Fruit fly (Drosophila melanogaster) whole organism, embryonic: Measurements from ENCODE around the gene CG10730.

ENCODE experiments used
- Asciz ChIP-seq: fragments of 200-800 bp; sonication (Bioruptor generic); optimal IDR thresholded peaks from 2 replicates; lab custom pipeline; 2017; ENCODE audit warnings: missing biosample characterization, mild to moderate bottlenecking, missing genetic modification characterization, missing genetic modification reagents
- Awh ChIP-seq: fragments of 200-800 bp; sonication (Bioruptor generic); IDR thresholded peaks from 2 replicates; pipeline ENCODE4, ENCODE4 v1.3.6; 2022; ENCODE audit warnings: missing biosample characterization, missing genetic modification characterization
- Bteb2 ChIP-seq: fragments of 200-800 bp; sonication (Bioruptor generic); optimal IDR thresholded peaks from 2 replicates; lab custom pipeline; 2016; ENCODE audit warnings: missing biosample characterization, missing genetic modification characterization
- CG10321 ChIP-seq: fragments of 200-800 bp; sonication (Bioruptor generic); IDR thresholded peaks from 2 replicates; pipeline ENCODE4 v1.3.6; 2022; ENCODE audit warnings: missing biosample characterization, missing genetic modification characterization
- CG11456 ChIP-seq: fragments of 200-800 bp; sonication (Bioruptor generic); IDR thresholded peaks from 3 replicates; pipeline ENCODE4 v1.3.6; 2022; ENCODE audit warnings: missing biosample characterization, missing genetic modification characterization
- CG11560 ChIP-seq: fragments of 200-800 bp; sonication (Bioruptor generic); IDR thresholded peaks from 3 replicates; pipeline ENCODE4 v1.3.6; 2022; ENCODE audit warnings: missing biosample characterization, missing genetic modification characterization
- CG14050 ChIP-seq: fragments of 200-800 bp; sonication (Bioruptor generic); IDR thresholded peaks from 3 replicates; pipeline ENCODE4 v1.3.6; 2022; ENCODE audit warnings: missing biosample characterization, missing genetic modification characterization
- CG14667 ChIP-seq: fragments of 200-800 bp; sonication (Bioruptor generic); IDR thresholded peaks from 2 replicates; pipeline ENCODE4 v1.3.6; 2022; ENCODE audit warnings: missing biosample characterization, missing genetic modification characterization
- CG17385 ChIP-seq: fragments of 200-800 bp; sonication (Bioruptor generic); optimal IDR thresholded peaks from 3 replicates; lab custom pipeline; 2018; ENCODE audit warnings: missing biosample characterization, mild to moderate bottlenecking, missing genetic modification characterization
- CG17568 ChIP-seq: fragments of 200-800 bp; sonication (Bioruptor generic); optimal IDR thresholded peaks from 2 replicates; lab custom pipeline; 2018; ENCODE audit warnings: missing biosample characterization, mild to moderate bottlenecking, missing genetic modification characterization, moderate library complexity
- CG2202 ChIP-seq: fragments of 200-800 bp; sonication (Bioruptor generic); optimal IDR thresholded peaks from 2 replicates; lab custom pipeline; 2018; ENCODE audit warnings: missing biosample characterization, mild to moderate bottlenecking, missing genetic modification characterization
- CG31224 ChIP-seq: fragments of 200-800 bp; sonication (Bioruptor generic); IDR thresholded peaks from 2 replicates; pipeline ENCODE4 v1.3.6; 2022; ENCODE audit warnings: missing biosample characterization, missing genetic modification characterization
- CG34376 ChIP-seq: fragments of 200-800 bp; sonication (Bioruptor generic); optimal IDR thresholded peaks from 2 replicates; lab custom pipeline; 2018; ENCODE audit warnings: missing biosample characterization, mild to moderate bottlenecking, missing genetic modification characterization
- CG42726 ChIP-seq: fragments of 200-800 bp; sonication (Bioruptor generic); IDR thresholded peaks from 2 replicates; pipeline ENCODE4 v1.3.6; 2022; ENCODE audit warnings: missing biosample characterization, missing genetic modification characterization; ENCODE audit not compliant: partially characterized antibody
- CG6175 ChIP-seq: fragments of 200-800 bp; sonication (Bioruptor generic); IDR thresholded peaks from 3 replicates; pipeline ENCODE4 v1.3.6; 2022; ENCODE audit warnings: missing biosample characterization, missing genetic modification characterization
- CG6254 ChIP-seq: fragments of 200-800 bp; sonication (Bioruptor generic); optimal IDR thresholded peaks from 3 replicates; lab custom pipeline; 2017; ENCODE audit warnings: mild to moderate bottlenecking, missing biosample characterization, missing genetic modification reagents, missing genetic modification characterization
- CG6765 ChIP-seq: fragments of 200-800 bp; sonication (Bioruptor generic); optimal IDR thresholded peaks from 3 replicates; lab custom pipeline; 2017; ENCODE audit warnings: missing biosample characterization, mild to moderate bottlenecking, missing genetic modification characterization
- CG6791 ChIP-seq: fragments of 200-800 bp; sonication (Bioruptor generic); IDR thresholded peaks from 3 replicates; pipeline ENCODE4 v1.3.6; 2022; ENCODE audit warnings: missing biosample characterization, missing genetic modification characterization; ENCODE audit not compliant: partially characterized antibody
- CG7963 ChIP-seq: fragments of 200-800 bp; sonication (Bioruptor generic); IDR thresholded peaks from 3 replicates; pipeline ENCODE4 v1.3.6; 2022; ENCODE audit warnings: missing biosample characterization, missing genetic modification characterization; ENCODE audit not compliant: partially characterized antibody
- CG9932 ChIP-seq: fragments of 200-800 bp; sonication (Bioruptor generic); IDR thresholded peaks from 2 replicates; pipeline ENCODE4 v1.3.6; 2022; ENCODE audit warnings: missing biosample characterization, missing genetic modification characterization
- CTCF ChIP-seq: fragments of 200-800 bp; sonication (Bioruptor generic); optimal IDR thresholded peaks from 2 replicates; lab custom pipeline; 2017; ENCODE audit warnings: missing biosample characterization, mild to moderate bottlenecking, missing genetic modification characterization, moderate library complexity
- Dip2 ChIP-seq: fragments of 200-800 bp; sonication (Bioruptor generic); IDR thresholded peaks from 2 replicates; pipeline ENCODE4 v1.3.6; 2022; ENCODE audit warnings: missing biosample characterization, missing genetic modification characterization
- Doc2 ChIP-seq: fragments of 200-800 bp; sonication (Bioruptor generic); IDR thresholded peaks from 2 replicates; pipeline ENCODE4 v1.3.6; 2022; ENCODE audit warnings: missing biosample characterization, missing genetic modification characterization
- Fer3 ChIP-seq: fragments of 200-800 bp; sonication (Bioruptor generic); optimal IDR thresholded peaks from 2 replicates; lab custom pipeline; 2018; ENCODE audit warnings: missing biosample characterization, mild to moderate bottlenecking, missing genetic modification characterization, moderate library complexity
- HLH3B ChIP-seq: fragments of 200-800 bp; sonication (Bioruptor generic); IDR thresholded peaks from 2 replicates; pipeline ENCODE4 v1.3.6; 2022; ENCODE audit warnings: missing biosample characterization, missing genetic modification characterization
- Hmr ChIP-seq: fragments of 200-800 bp; sonication (Bioruptor generic); optimal IDR thresholded peaks from 3 replicates; lab custom pipeline; 2017; ENCODE audit warnings: mild to moderate bottlenecking, missing biosample characterization, missing genetic modification reagents, missing genetic modification characterization
- Hr78 ChIP-seq, 2 experiments: fragments of 200-800 bp in 1 of 2; fragments of >200 bp in 1 of 2; sonication (Bioruptor generic) in 1 of 2; optimal IDR thresholded peaks; 2 replicates each; lab custom pipeline; 2017 to 2019; ENCODE audit warnings: missing biosample characterization in 2 of 2, missing genetic modification characterization in 2 of 2, mild to moderate bottlenecking in 1 of 2, moderate library complexity in 1 of 2
- Lhr ChIP-seq: fragments of 200-800 bp; sonication (Bioruptor generic); optimal IDR thresholded peaks from 3 replicates; lab custom pipeline; 2017; ENCODE audit warnings: mild to moderate bottlenecking, missing biosample characterization, missing genetic modification reagents, missing genetic modification characterization
- NfI ChIP-seq: fragments of 200-800 bp; sonication (Bioruptor generic); optimal IDR thresholded peaks from 3 replicates; lab custom pipeline; 2018; ENCODE audit warnings: missing biosample characterization, mild to moderate bottlenecking, missing genetic modification characterization, moderate library complexity
- Oli ChIP-seq: fragments of 200-800 bp; sonication (Bioruptor generic); optimal IDR thresholded peaks from 2 replicates; lab custom pipeline; 2018; ENCODE audit warnings: missing biosample characterization, mild to moderate bottlenecking, missing genetic modification characterization, moderate library complexity
- Rfx ChIP-seq: fragments of 200-800 bp; sonication (Bioruptor generic); IDR thresholded peaks from 2 replicates; pipeline ENCODE4 v1.3.6; 2022; ENCODE audit warnings: missing biosample characterization, missing genetic modification characterization
- ab ChIP-seq: fragments of 200-800 bp; sonication (Bioruptor generic); optimal IDR thresholded peaks from 2 replicates; lab custom pipeline; 2016; ENCODE audit warnings: missing biosample characterization, missing genetic modification characterization
- br ChIP-seq: fragments of >200 bp; optimal IDR thresholded peaks from 2 replicates; lab custom pipeline; 2017
- bsh ChIP-seq, 2 experiments: fragments of 200-800 bp; sonication (Bioruptor generic); optimal IDR thresholded peaks; 2 replicates each; lab custom pipeline; 2017 to 2018; ENCODE audit warnings: mild to moderate bottlenecking in 2 of 2, missing biosample characterization in 2 of 2, missing genetic modification characterization in 2 of 2, moderate library complexity in 1 of 2
- cad ChIP-seq: fragments of >200 bp; optimal IDR thresholded peaks from 2 replicates; lab custom pipeline; 2017; ENCODE audit warnings: missing biosample characterization, missing genetic modification characterization
- chinmo ChIP-seq: fragments of 200-800 bp; sonication (Bioruptor generic); IDR thresholded peaks from 4 replicates; pipeline ENCODE4 v1.3.6; 2022; ENCODE audit warnings: missing biosample characterization, missing genetic modification characterization; ENCODE audit not compliant: partially characterized antibody
- cwo ChIP-seq: fragments of 200-800 bp; sonication (Bioruptor generic); optimal IDR thresholded peaks from 3 replicates; lab custom pipeline; 2017; ENCODE audit warnings: missing biosample characterization, missing genetic modification characterization, mild to moderate bottlenecking, moderate library complexity, missing genetic modification reagents
- dimm ChIP-seq: fragments of 200-800 bp; sonication (Bioruptor generic); IDR thresholded peaks from 2 replicates; pipeline ENCODE4 v1.3.6; 2022; ENCODE audit warnings: missing biosample characterization, missing genetic modification characterization
- dmrt11E ChIP-seq: fragments of 200-800 bp; sonication (Bioruptor generic); optimal IDR thresholded peaks from 3 replicates; lab custom pipeline; 2018; ENCODE audit warnings: missing biosample characterization, mild to moderate bottlenecking, missing genetic modification characterization, moderate library complexity
- exex ChIP-seq: fragments of 200-800 bp; sonication (Bioruptor generic); optimal IDR thresholded peaks from 4 replicates; lab custom pipeline; 2018; ENCODE audit warnings: missing biosample characterization, mild to moderate bottlenecking, missing genetic modification characterization, moderate library complexity
- hb ChIP-seq: fragments of 200-800 bp; sonication (Bioruptor generic); IDR thresholded peaks from 3 replicates; pipeline ENCODE4 v1.3.6; 2022; ENCODE audit warnings: missing biosample characterization, missing genetic modification characterization; ENCODE audit not compliant: partially characterized antibody
- lab ChIP-seq: fragments of 200-800 bp; sonication (Bioruptor generic); optimal IDR thresholded peaks from 3 replicates; lab custom pipeline; 2017; ENCODE audit warnings: missing biosample characterization, missing genetic modification characterization, mild to moderate bottlenecking, moderate library complexity, missing genetic modification reagents
- mirr ChIP-seq: fragments of 200-800 bp; sonication (Bioruptor generic); optimal IDR thresholded peaks from 3 replicates; lab custom pipeline; 2018; ENCODE audit warnings: missing biosample characterization, mild to moderate bottlenecking, missing genetic modification characterization
- pita ChIP-seq: fragments of 200-800 bp; sonication (Bioruptor generic); optimal IDR thresholded peaks from 2 replicates; lab custom pipeline; 2017; ENCODE audit warnings: missing biosample characterization, mild to moderate bottlenecking, missing genetic modification characterization
- pros ChIP-seq: fragments of 200-800 bp; sonication (Bioruptor generic); optimal IDR thresholded peaks from 3 replicates; lab custom pipeline; 2019; ENCODE audit warnings: missing biosample characterization, mild to moderate bottlenecking, missing genetic modification characterization, moderate library complexity
- tll ChIP-seq, 2 experiments: fragments of 200-800 bp in 1 of 2; fragments of >200 bp in 1 of 2; sonication (Bioruptor generic) in 1 of 2; optimal IDR thresholded peaks; 2 replicates each; lab custom pipeline; 2017 to 2019; ENCODE audit warnings: missing biosample characterization in 2 of 2, missing genetic modification characterization in 2 of 2, mild to moderate bottlenecking in 1 of 2, moderate library complexity in 1 of 2
- vvl ChIP-seq: fragments of 200-800 bp; sonication (Bioruptor generic); IDR thresholded peaks from 2 replicates; pipeline ENCODE4 v1.3.6; 2022; ENCODE audit warnings: missing biosample characterization, missing genetic modification characterization
- zfh1 ChIP-seq: fragments of 200-800 bp; sonication (Bioruptor generic); IDR thresholded peaks from 3 replicates; pipeline ENCODE4 v1.3.6; 2022; ENCODE audit warnings: missing biosample characterization, missing genetic modification characterization

CG10730 gene

DNA sequence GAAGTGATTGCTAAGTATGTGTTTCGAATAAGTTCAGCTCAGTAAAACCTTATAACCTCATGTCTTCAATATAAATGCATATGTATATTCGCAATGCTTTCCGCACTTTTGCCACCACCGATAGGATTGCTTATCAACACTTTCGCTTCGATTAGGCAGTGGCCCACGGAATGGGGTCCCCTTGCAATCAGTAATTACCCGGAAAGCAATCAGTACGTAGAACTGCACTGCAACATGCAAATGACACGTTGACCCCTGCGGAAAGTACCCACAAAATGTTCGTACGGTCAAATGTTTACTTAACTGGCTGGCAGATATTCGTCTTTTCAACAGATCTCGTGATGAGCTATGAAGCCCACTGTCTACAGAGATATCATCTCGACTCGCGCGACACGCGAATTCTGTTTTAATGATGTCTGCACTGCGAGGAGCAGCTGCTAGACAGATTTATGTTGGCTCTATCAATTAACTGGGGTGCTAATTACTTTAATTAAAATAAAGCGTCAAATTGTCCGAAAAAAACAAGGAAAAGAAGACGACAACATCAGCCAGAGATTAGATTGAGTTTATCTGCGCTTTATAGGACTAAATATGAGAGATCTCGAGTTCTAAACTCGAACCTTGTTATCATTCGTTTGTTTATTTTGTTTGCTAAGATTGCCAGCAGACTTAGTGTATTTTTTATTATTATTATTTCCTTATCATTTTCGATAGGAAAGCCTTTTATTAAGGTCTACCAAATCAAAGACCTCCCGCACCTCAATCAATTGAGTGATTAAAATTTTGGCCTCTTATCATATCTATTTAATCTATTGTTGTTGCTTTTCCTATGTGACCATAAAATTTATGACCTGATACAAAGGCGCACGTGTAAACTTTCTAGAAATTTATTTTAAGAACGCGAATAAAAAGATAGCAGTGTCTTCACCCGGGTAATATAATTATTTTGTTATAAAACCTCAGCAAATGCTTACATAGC is 5.7 kb upstream of the CG10730 start (continued):
- TF ChIP-seq lab (GFP tag; lab: Kevin White, UChicago), result peak; percentile 42
- no peak for TF ChIP-seq Rfx (GFP tag; lab: Robert Waterston, UW)
- no peak for TF ChIP-seq CTCF (GFP tag; lab: Kevin White, UChicago)
- TF ChIP-seq NfI (GFP tag; lab: Kevin White, UChicago), result no peak
- TF ChIP-seq CG6765 (GFP tag; lab: Kevin White, UChicago), result peak; percentile 28
- no peak for TF ChIP-seq CG9932
- no peak for TF ChIP-seq Doc2 (GFP tag; lab: Robert Waterston, UW)
- no peak for TF ChIP-seq dmrt11E (tag; lab: Kevin White, UChicago)
- TF ChIP-seq Dip2, result no peak
- TF ChIP-seq br, result no peak
- no peak for TF ChIP-seq CG17568 (GFP tag; lab: Kevin White, UChicago)
- TF ChIP-seq CG14050 (GFP tag; lab: Robert Waterston, UW), result no peak
- no peak for TF ChIP-seq hb (GFP tag; lab: Robert Waterston, UW)
- peak; percentile 94 for TF ChIP-seq exex (tag; lab: Kevin White, UChicago)
- TF ChIP-seq Fer3 (tag; lab: Kevin White, UChicago), result no peak
- TF ChIP-seq CG6791 (GFP tag; lab: Robert Waterston, UW), result no peak
- no peak for TF ChIP-seq chinmo
- peak in 1 of 2 experiments; percentile 26 for TF ChIP-seq Hr78 (GFP tag; optimal IDR thresholded peaks at IDR 0.05; lab: Kevin White, UChicago)
- TF ChIP-seq Bteb2 (GFP tag; lab: Kevin White, UChicago), result no peak
- TF ChIP-seq bsh (GFP tag; optimal IDR thresholded peaks at IDR 0.05; lab: Kevin White, UChicago), result no peak
- no peak for TF ChIP-seq mirr (GFP tag; lab: Kevin White, UChicago)
- TF ChIP-seq HLH3B (GFP tag; lab: Robert Waterston, UW), result no peak
- peak; percentile 79 for TF ChIP-seq cwo
- TF ChIP-seq Awh, result no peak
- peak; percentile 74 for TF ChIP-seq CG34376
- no peak for TF ChIP-seq Lhr (GFP tag; lab: Kevin White, UChicago)
- TF ChIP-seq CG31224 (GFP tag; lab: Robert Waterston, UW), result no peak
- TF ChIP-seq Asciz, result peak; percentile 16
- TF ChIP-seq CG10321 (GFP tag; lab: Robert Waterston, UW), result no peak
- peak; percentile 23 for TF ChIP-seq pros (GFP tag; lab: Kevin White, UChicago)
- no peak for TF ChIP-seq vvl
- TF ChIP-seq CG11560 (tag; lab: Robert Waterston, UW), result no peak
- TF ChIP-seq pita (GFP tag; lab: Kevin White, UChicago), result no peak
- no peak for TF ChIP-seq ab (GFP tag; lab: Kevin White, UChicago)
- no peak for TF ChIP-seq Oli (tag; lab: Kevin White, UChicago)
- TF ChIP-seq CG17385 (GFP tag; lab: Kevin White, UChicago), result no peak
- TF ChIP-seq CG42726, result no peak
- no peak for TF ChIP-seq CG11456
- TF ChIP-seq CG7963 (GFP tag; lab: Robert Waterston, UW), result no peak
- no peak for TF ChIP-seq tll (GFP tag; optimal IDR thresholded peaks at IDR 0.05; lab: Kevin White, UChicago)
- TF ChIP-seq cad (GFP tag; lab: Kevin White, UChicago), result no peak
- peak; percentile 16 for TF ChIP-seq Hmr (GFP tag; lab: Kevin White, UChicago)
- TF ChIP-seq CG6175 (GFP tag; lab: Robert Waterston, UW), result no peak
- no peak for TF ChIP-seq dimm (GFP tag; lab: Robert Waterston, UW)
- TF ChIP-seq CG14667 (GFP tag; lab: Robert Waterston, UW), result no peak
- TF ChIP-seq CG2202 (tag; lab: Kevin White, UChicago), result no peak
- no peak for TF ChIP-seq zfh1 (GFP tag; lab: Robert Waterston, UW)
- TF ChIP-seq CG6254 (GFP tag; lab: Kevin White, UChicago), result peak; percentile 5
